Fruit fly (Drosophila melanogaster): ENCODE data around the gene hay.

hay gene

DNA sequence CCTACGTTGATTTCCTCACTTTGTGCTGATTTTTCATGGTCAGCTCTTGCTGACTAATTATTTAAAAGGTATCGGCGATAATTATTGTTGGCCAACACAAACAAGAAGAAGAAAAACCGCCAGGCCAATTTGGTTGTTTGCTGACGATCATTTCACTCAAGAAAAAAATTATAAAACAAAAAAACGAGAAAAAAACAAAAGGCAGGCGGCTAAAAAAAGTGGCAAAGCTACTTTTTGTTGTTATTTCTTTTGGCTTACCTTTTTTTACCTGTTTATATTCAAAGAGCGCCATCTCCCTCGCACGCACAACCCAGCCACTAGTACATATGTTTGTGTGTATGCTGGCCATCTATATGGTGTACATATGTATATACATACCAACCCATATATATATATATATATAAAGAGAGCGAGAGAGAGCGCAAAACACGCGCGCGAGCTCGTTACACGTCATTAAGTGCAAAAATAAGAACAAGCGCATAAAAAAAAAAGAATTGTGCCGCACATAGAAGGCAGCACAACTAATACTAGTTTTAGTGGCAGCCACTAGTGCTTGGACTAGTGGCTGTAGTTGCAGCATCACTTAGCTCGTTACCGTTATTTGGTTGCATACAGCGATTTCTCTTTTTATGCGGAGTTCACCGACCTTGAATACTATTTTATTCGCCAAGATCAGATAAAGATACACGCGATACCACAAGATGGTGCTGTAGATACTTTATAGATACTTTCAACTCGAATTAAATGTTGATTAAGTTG is 44.9 kb downstream of the hay start (continued):
- peak; percentile 52 for TF ChIP-seq Met (GFP tag; optimal IDR thresholded peaks at IDR 0.05)
- TF ChIP-seq Hr39 (GFP tag; optimal IDR thresholded peaks at IDR 0.05) = no peak
- TF ChIP-seq Sox102F (GFP tag; optimal IDR thresholded peaks at IDR 0.05) = peak; percentile 47
- peak; percentile 33 for TF ChIP-seq Hr4 (GFP tag; optimal IDR thresholded peaks at IDR 0.05)
- TF ChIP-seq Smox (GFP tag; optimal IDR thresholded peaks at IDR 0.05) = peak; percentile 2
- TF ChIP-seq esn (GFP tag; optimal IDR thresholded peaks at IDR 0.05) = peak; percentile 23
- peak; percentile 48 for TF ChIP-seq CG3919 (GFP tag; optimal IDR thresholded peaks at IDR 0.05)
- TF ChIP-seq OdsH (GFP tag; optimal IDR thresholded peaks at IDR 0.05) = peak; percentile 31
- TF ChIP-seq CG11294 (GFP tag; IDR thresholded peaks at IDR 0.05) = no peak; the same call in 1 of the 2 replicates
- TF ChIP-seq dac (GFP tag; optimal IDR thresholded peaks at IDR 0.05) = no peak
- TF ChIP-seq Ets21C (GFP tag; optimal IDR thresholded peaks at IDR 0.05) = no peak
- TF ChIP-seq CG8319 (GFP tag; optimal IDR thresholded peaks at IDR 0.05) = peak; percentile 34
- no peak for TF ChIP-seq CG11902 (GFP tag; optimal IDR thresholded peaks at IDR 0.05)
- peak; percentile 35 for TF ChIP-seq CG34406 (GFP tag; optimal IDR thresholded peaks at IDR 0.05)
- TF ChIP-seq CG3032 (tag; optimal IDR thresholded peaks at IDR 0.05) = peak; percentile 67
- peak; percentile 79 for TF ChIP-seq CG6854 (GFP tag; optimal IDR thresholded peaks at IDR 0.05)
- TF ChIP-seq CG32006 (GFP tag; optimal IDR thresholded peaks at IDR 0.05) = peak; percentile 41
- peak; percentile 65 for TF ChIP-seq vri (GFP tag; optimal IDR thresholded peaks at IDR 0.05)
- TF ChIP-seq CG10631 (GFP tag; optimal IDR thresholded peaks at IDR 0.05) = peak; percentile 9
- TF ChIP-seq CG9139 (GFP tag; optimal IDR thresholded peaks at IDR 0.05) = peak; percentile 90
- peak; percentile 26 for TF ChIP-seq acj6 (GFP tag; optimal IDR thresholded peaks at IDR 0.05)
- TF ChIP-seq fd85E (GFP tag; optimal IDR thresholded peaks at IDR 0.05) = peak; percentile 37
- TF ChIP-seq svp (GFP tag) = no peak
- TF ChIP-seq net (GFP tag; optimal IDR thresholded peaks at IDR 0.05) = peak; percentile 59
- TF ChIP-seq CG6808 (GFP tag; optimal IDR thresholded peaks at IDR 0.05) = peak; percentile 86
- no peak for TF ChIP-seq CG31627 (GFP tag; optimal IDR thresholded peaks at IDR 0.05)
- peak; percentile 24 for TF ChIP-seq CG7368 (GFP tag; optimal IDR thresholded peaks at IDR 0.05)
- TF ChIP-seq CG10669 (GFP tag; optimal IDR thresholded peaks at IDR 0.05) = peak; percentile 66
- TF ChIP-seq eg (GFP tag; IDR thresholded peaks at IDR 0.05) = peak; percentile 90
- peak; percentile 25 for TF ChIP-seq CG11762 (GFP tag; optimal IDR thresholded peaks at IDR 0.05; ENCODE audit: insufficient read depth)
- TF ChIP-seq dsx (GFP tag; optimal IDR thresholded peaks at IDR 0.05; ENCODE audit: poor library complexity, severe bottlenecking) = peak; percentile 68
- peak; percentile 73 for TF ChIP-seq CG15336 (GFP tag; IDR thresholded peaks at IDR 0.05)
- peak; percentile 76 for TF ChIP-seq CG16779 (tag; optimal IDR thresholded peaks at IDR 0.05)
- peak; percentile 87 for TF ChIP-seq CG6276 (GFP tag; optimal IDR thresholded peaks at IDR 0.05)
- TF ChIP-seq CG4318 (GFP tag; optimal IDR thresholded peaks at IDR 0.05) = no peak
- peak; percentile 19 for TF ChIP-seq pdm3 (GFP tag; optimal IDR thresholded peaks at IDR 0.05)
- TF ChIP-seq Sox15 (GFP tag; optimal IDR thresholded peaks at IDR 0.05) = no peak
- TF ChIP-seq salr (GFP tag; optimal IDR thresholded peaks at IDR 0.05) = peak in 1 of 2 experiments; percentile 42
- no peak for TF ChIP-seq lz (GFP tag; optimal IDR thresholded peaks at IDR 0.05)

DNA sequence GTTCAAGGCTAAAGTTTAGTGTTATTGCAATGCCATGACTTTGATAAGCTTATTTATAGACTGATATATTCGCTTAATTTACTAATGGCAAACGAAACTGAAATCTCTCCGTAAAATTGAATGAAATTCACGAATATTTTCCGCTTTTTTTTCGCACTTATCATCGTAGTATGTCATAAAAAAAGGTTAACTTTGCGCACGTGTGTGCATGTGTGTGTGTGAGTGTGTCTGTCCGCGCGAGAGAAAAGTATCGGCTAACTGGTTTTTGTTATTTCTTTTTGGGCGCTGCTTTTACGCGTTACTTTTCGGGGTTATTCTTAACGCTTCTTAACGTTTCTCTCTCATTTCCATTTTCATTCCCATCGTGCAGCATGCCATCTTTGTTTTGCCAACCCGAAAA is 46.9 kb downstream of the hay start:
- TF ChIP-seq eg (GFP tag; IDR thresholded peaks at IDR 0.05) = no peak
- no peak for TF ChIP-seq CG6276 (GFP tag; optimal IDR thresholded peaks at IDR 0.05)
- no peak for TF ChIP-seq dac (GFP tag; optimal IDR thresholded peaks at IDR 0.05)
- no peak for TF ChIP-seq CG11294 (GFP tag; IDR thresholded peaks at IDR 0.05)
- no peak for TF ChIP-seq Ets21C (GFP tag; optimal IDR thresholded peaks at IDR 0.05)
- TF ChIP-seq cyc (GFP tag; optimal IDR thresholded peaks at IDR 0.05) = no peak
- TF ChIP-seq CG15336 (GFP tag; IDR thresholded peaks at IDR 0.05) = no peak
- TF ChIP-seq Eip75B (GFP tag; optimal IDR thresholded peaks at IDR 0.05) = no peak
- no peak for TF ChIP-seq Eip78C (GFP tag)
- no peak for TF ChIP-seq fd85E (GFP tag; optimal IDR thresholded peaks at IDR 0.05)
- no peak for TF ChIP-seq CG11762 (GFP tag; optimal IDR thresholded peaks at IDR 0.05; ENCODE audit: insufficient read depth)
- no peak for TF ChIP-seq CG32006 (GFP tag; optimal IDR thresholded peaks at IDR 0.05)
- no peak for TF ChIP-seq CG1621 (tag; optimal IDR thresholded peaks at IDR 0.05)
- TF ChIP-seq ss (GFP tag; optimal IDR thresholded peaks at IDR 0.05) = no peak
- no peak for TF ChIP-seq CG7368 (GFP tag; optimal IDR thresholded peaks at IDR 0.05)
- TF ChIP-seq Met (GFP tag; optimal IDR thresholded peaks at IDR 0.05) = no peak
- no peak for TF ChIP-seq acj6 (GFP tag; optimal IDR thresholded peaks at IDR 0.05)
- no peak for TF ChIP-seq Lpt (GFP tag; optimal IDR thresholded peaks at IDR 0.05)
- no peak for TF ChIP-seq CG8319 (GFP tag; optimal IDR thresholded peaks at IDR 0.05)
